Worm (Caenorhabditis elegans) whole organism, midembryonic: ENCODE measurements around the gene F42G4.7.

Experiments
- T22C8.4 ChIP-seq: fragments of 200-800 bp; sonication (Bioruptor generic); IDR thresholded peaks from 2 replicates; pipeline ENCODE4 v1.3.6; 2022; ENCODE audit warnings: missing genetic modification characterization, missing compliant biosample characterization
- flt-1 ChIP-seq: fragments of 200-800 bp; sonication (Bioruptor generic); IDR thresholded peaks from 2 replicates; pipeline ENCODE4 v1.3.6; 2022; ENCODE audit warnings: missing genetic modification characterization, missing compliant biosample characterization
- klf-2 ChIP-seq: fragments of 200-800 bp; sonication (Bioruptor generic); conservative IDR thresholded peaks from 2 replicates; pipeline ENCODE4 v1.3.6; 2022; ENCODE audit warnings: missing genetic modification reagents, missing genetic modification characterization, missing compliant biosample characterization
- ref-1 ChIP-seq: fragments of 200-800 bp; sonication (Bioruptor generic); conservative IDR thresholded peaks from 2 replicates; pipeline ENCODE4 v1.3.6; 2022; ENCODE audit warnings: missing genetic modification reagents, missing genetic modification characterization, missing compliant biosample characterization
- ztf-23 ChIP-seq: fragments of 200-800 bp; sonication (Bioruptor generic); IDR thresholded peaks from 2 replicates; pipeline ENCODE4 v1.3.6; 2022; ENCODE audit warnings: missing genetic modification reagents, missing genetic modification characterization, missing compliant biosample characterization
- ztf-29 ChIP-seq: fragments of 200-800 bp; sonication (Bioruptor generic); IDR thresholded peaks from 2 replicates; pipeline ENCODE4 v1.3.6; 2022; ENCODE audit warnings: missing genetic modification reagents, missing genetic modification characterization, missing compliant biosample characterization

ce11 chrII:13004872-13005252, 42.2 kb downstream of the F42G4.7 start:
- no peak for TF ChIP-seq klf-2 (GFP tag; lab: Robert Waterston, UW)
- no peak for TF ChIP-seq ztf-29
- no peak for TF ChIP-seq ref-1 (GFP tag; lab: Robert Waterston, UW)
- no peak for TF ChIP-seq T22C8.4 (GFP tag; lab: Robert Waterston, UW)
- no peak for TF ChIP-seq flt-1 (GFP tag; lab: Robert Waterston, UW)
- TF ChIP-seq ztf-23 (GFP tag; lab: Robert Waterston, UW) = no peak
